Fruit fly (Drosophila melanogaster): ENCODE results near the gene cm.

cm gene

DNA sequence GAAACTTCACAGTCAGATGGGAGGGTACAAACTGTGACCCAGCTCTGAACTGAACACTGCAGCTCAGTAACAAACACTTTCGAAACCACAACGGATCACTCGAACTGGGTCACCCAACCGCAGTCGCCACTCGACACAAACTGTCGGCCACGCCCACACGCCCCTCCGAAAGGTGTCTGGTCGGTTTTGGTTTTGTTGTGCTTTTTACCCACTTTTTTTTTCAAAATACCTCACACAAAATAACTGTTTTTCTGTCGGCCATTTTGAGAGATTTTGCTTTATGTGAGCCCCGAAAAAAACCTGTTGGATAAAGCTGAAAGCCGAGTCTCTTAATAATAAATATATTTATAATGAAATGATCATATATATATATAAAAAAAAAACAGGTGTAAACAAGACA is 19.7 kb downstream of the cm start, which contains the start of gene ogre:
Gene ogre, minus strand, starts transcription at position 33 of the 400 bp plus-strand sequence.
- TF ChIP-seq insv (optimal IDR thresholded peaks at IDR 0.05), result no peak

DNA sequence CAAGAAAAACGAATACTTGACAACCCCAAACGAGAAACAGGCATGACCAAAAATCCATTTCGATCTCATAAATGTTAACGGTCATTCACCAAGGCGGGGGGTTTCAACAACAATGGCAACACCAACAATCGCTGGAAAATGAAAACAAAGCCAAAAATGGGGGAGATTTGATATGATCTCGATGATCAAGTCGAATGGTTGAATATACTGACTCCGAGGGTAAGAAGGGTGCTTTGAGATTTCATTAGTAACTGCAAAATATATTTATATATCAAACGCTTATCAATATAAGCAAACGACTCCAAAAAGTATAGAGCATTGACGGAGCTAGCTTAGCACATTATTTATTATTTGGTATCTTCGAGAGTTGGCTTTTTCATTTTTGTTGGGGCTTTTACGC is 20.8 kb downstream of the cm start:
- TF ChIP-seq h (optimal IDR thresholded peaks at IDR 0.05) (no peak), insv (optimal IDR thresholded peaks at IDR 0.05) (no peak), Myc (optimal IDR thresholded peaks at IDR 0.05) (no peak), ttk (optimal IDR thresholded peaks at IDR 0.05) (no peak), Sin3A (optimal IDR thresholded peaks at IDR 0.05) (no peak), psq (optimal IDR thresholded peaks at IDR 0.05) (no peak)

DNA sequence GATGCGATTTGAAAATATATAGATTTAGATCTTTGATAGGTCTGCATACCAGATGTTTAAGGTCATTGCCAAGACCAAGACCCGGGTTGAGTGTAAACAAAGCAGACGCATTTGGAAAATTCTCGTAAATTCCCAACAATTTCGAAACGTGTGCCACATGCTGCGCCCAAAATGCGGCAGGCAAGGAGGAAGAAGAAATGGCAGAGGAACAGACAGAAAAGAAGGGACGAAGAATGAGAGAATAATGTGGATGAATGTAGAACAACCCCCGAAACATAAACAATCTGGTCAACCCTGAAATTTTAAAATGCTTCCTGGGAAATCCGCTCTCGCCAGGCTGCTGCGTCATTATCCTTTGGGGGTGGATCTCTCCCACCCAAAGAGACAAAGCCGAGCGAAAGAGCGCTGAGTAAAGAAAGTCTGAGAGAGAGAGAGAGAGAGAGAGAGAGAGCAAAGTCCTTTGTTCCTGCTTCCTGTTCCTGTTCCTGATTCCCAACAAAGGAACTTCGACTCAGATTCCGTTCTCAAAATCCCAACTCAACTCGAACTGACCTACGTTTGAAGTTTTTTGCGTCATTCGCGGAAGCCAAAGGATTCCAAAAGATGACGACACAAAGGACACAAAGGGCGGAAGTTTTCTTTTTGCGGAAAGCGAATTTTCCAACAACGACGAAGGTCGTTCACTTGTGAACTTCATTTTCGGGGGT is 22.2 kb downstream of the cm start:
- TF ChIP-seq psq (optimal IDR thresholded peaks at IDR 0.05), result no peak
- TF ChIP-seq Sin3A (optimal IDR thresholded peaks at IDR 0.05), result no peak

DNA sequence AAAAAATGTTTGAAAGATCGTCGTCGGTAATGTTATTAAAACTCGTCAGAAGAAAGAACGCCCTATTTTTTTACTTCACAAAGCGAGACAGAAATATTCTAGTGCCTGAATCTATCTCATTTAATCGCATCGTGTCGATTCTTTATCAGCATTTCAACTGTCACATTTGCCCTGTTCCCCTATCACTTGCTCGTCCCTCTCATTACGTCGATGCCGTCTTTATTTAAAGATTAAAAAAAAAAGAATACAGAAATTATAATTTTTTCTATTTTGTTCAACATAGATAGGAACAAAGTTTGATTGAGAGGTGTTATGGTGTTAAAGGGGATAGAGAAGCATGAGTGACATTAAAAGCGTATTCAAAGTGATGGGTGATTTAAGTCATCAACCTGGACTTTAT is 22.9 kb downstream of the cm start:
- no peak for TF ChIP-seq ttk (optimal IDR thresholded peaks at IDR 0.05)
- no peak for TF ChIP-seq Myc (optimal IDR thresholded peaks at IDR 0.05)
- TF ChIP-seq Sin3A (optimal IDR thresholded peaks at IDR 0.05), result no peak
- no peak for TF ChIP-seq insv (optimal IDR thresholded peaks at IDR 0.05)
- no peak for TF ChIP-seq psq (optimal IDR thresholded peaks at IDR 0.05)
- TF ChIP-seq h (optimal IDR thresholded peaks at IDR 0.05), result no peak

DNA sequence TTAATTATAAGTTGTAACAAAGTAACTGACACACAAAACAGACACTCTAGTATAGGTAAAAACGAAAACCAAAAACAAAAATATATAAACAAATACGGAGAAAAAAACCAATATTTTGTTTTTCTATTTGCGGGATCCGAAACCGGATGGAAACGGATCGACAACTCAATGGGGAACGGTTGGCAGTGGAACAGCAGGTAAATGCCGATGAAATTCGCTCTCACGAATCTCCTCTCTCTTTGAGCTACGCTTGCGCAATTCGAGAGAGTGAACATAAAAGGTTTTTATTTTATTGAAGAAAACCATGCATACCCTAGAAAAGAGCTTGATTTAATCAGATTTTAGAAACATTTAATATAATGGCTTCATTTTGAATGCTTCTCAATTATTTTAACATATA is 23.9 kb downstream of the cm start:
- TF ChIP-seq Sin3A (optimal IDR thresholded peaks at IDR 0.05) (no peak), insv (optimal IDR thresholded peaks at IDR 0.05) (no peak), Myc (optimal IDR thresholded peaks at IDR 0.05) (no peak)

- TF ChIP-seq Myc (optimal IDR thresholded peaks at IDR 0.05), result no peak
- TF ChIP-seq insv (optimal IDR thresholded peaks at IDR 0.05), result no peak
- TF ChIP-seq ttk (optimal IDR thresholded peaks at IDR 0.05), result no peak
- TF ChIP-seq Sin3A (optimal IDR thresholded peaks at IDR 0.05), result no peak
- no peak for TF ChIP-seq h (optimal IDR thresholded peaks at IDR 0.05)
- no peak for TF ChIP-seq psq (optimal IDR thresholded peaks at IDR 0.05)
Measured at dm6 chrX:6985980-6986827, 24.7 kb downstream of the cm start, which contains the start of gene bou. Gene bou, plus strand, starts transcription at chrX:6986486.

DNA sequence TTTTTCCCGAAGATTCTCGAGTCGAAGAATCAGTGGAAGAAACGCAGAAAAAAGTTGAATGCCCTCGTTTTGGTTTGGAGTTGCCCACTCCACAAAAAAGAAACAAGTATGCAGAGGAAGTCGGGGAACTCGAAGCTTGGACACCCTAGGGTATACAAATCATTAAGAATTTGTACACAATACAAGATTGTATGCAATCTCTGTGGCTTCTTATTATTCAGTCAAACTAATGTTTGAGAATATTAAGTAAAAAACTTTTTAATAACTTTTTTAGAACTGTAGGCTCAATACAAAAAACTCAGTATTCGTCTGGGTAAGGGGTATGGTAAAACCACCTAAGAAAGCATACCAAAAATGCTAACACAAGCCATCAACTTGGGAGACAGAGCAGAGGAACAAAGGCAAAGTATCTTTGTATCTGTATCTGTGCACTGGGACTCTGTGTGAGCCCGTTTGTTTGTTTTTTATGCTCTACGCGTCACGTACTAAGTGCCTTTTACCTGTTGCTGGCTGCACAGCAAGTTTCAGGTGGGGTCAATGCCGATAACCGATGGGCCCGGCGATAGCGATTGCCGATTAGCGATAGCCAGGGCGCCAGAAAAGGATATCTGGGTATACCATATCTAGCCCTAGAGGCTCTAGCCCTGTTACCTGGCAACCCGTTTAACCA is 25.6 kb downstream of the cm start:
- TF ChIP-seq psq (optimal IDR thresholded peaks at IDR 0.05) (no peak), Myc (optimal IDR thresholded peaks at IDR 0.05) (no peak), insv (optimal IDR thresholded peaks at IDR 0.05) (no peak), h (optimal IDR thresholded peaks at IDR 0.05) (no peak), ttk (optimal IDR thresholded peaks at IDR 0.05) (no peak), Sin3A (optimal IDR thresholded peaks at IDR 0.05) (no peak)

dm6 chrX:6983500-6984320 is 27.2 kb downstream of the cm start:
- TF ChIP-seq Myc (optimal IDR thresholded peaks at IDR 0.05), result no peak
- TF ChIP-seq ttk (optimal IDR thresholded peaks at IDR 0.05), result no peak
- no peak for TF ChIP-seq Sin3A (optimal IDR thresholded peaks at IDR 0.05)
- TF ChIP-seq insv (optimal IDR thresholded peaks at IDR 0.05), result no peak
- TF ChIP-seq psq (optimal IDR thresholded peaks at IDR 0.05), result no peak
- TF ChIP-seq h (optimal IDR thresholded peaks at IDR 0.05), result no peak

DNA sequence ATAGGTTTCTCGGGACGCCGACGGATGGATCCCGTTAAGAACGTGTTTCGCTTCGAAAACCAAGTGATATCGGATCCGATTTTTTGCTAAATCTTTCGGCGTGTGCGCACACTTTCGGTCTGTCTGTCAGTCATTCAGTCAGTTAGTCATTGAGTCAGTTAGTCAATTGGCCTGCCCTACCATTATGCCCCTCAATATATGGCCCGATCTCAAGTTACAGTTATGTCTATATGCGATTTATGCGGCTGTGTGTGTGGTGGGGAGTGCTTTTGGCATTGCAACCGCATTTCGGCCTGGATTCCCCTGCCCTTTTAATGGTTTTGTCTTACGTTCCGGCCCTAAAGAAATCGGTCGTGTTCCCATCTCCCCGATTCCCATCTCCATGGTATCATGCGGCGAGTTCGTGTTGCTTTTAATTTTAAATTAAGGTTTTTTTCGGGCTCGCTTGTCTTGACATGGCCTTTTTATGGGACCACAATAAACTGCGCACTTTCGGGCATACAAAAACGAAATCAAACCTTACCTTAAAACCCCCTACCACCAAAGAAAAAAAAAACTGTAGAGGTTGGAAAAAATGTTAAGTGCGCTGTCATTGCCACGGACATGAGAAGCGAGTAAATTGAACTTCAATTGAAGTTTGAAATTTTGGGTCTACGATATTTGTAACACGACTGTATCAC is 28.1 kb downstream of the cm start:
- TF ChIP-seq psq (optimal IDR thresholded peaks at IDR 0.05) (no peak), Sin3A (optimal IDR thresholded peaks at IDR 0.05) (no peak), h (optimal IDR thresholded peaks at IDR 0.05) (no peak), insv (optimal IDR thresholded peaks at IDR 0.05) (no peak), Myc (optimal IDR thresholded peaks at IDR 0.05) (no peak), ttk (optimal IDR thresholded peaks at IDR 0.05) (no peak)

- TF ChIP-seq h (optimal IDR thresholded peaks at IDR 0.05) (no peak), Myc (optimal IDR thresholded peaks at IDR 0.05) (no peak), Sin3A (optimal IDR thresholded peaks at IDR 0.05) (no peak), psq (optimal IDR thresholded peaks at IDR 0.05) (no peak), ttk (optimal IDR thresholded peaks at IDR 0.05) (no peak), insv (optimal IDR thresholded peaks at IDR 0.05) (no peak)
Measured at dm6 chrX:6982054-6982453, 28.9 kb downstream of the cm start.

DNA sequence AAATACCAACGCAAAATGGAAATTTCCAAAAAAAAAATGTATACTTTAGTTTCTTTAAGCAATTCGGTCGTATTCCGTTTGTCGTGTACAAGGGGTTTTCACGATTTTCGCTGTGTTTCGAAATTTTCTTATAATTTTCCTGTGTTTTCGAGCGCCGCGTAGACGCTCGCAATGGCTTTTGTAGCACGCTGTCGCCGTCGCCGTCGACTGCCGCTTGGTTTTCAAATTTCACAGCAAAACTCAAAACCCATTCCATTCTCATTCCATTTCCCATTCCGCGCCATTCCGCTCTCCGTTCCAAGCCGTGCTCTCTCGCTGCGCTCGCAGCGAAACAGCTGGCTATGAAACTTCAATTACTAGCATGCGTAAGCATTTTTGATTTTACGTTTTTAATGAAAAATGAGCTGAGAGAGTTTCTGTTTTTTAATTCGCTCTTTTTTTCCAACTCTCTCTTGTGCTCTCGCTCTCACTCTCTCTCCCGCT is 29.4 kb downstream of the cm start:
- TF ChIP-seq ttk (optimal IDR thresholded peaks at IDR 0.05), result no peak
- no peak for TF ChIP-seq insv (optimal IDR thresholded peaks at IDR 0.05)
- TF ChIP-seq h (optimal IDR thresholded peaks at IDR 0.05), result no peak
- no peak for TF ChIP-seq Myc (optimal IDR thresholded peaks at IDR 0.05)
- TF ChIP-seq Sin3A (optimal IDR thresholded peaks at IDR 0.05), result no peak
- no peak for TF ChIP-seq psq (optimal IDR thresholded peaks at IDR 0.05)

Data from Kc167 (cell line).